Fruit fly (Drosophila melanogaster): Measurements from ENCODE around the gene Sec61gamma.

Gene Sec61gamma

dm6 chrX:19597684-19598363 lies 45.3 kb upstream of the Sec61gamma start, which contains the start of gene RpS10b (continued):
- TF ChIP-seq ham (GFP tag; IDR thresholded peaks at IDR 0.05) (peak; percentile 71; the same call in 1 of the 2 replicates), toy (GFP tag; IDR thresholded peaks at IDR 0.05) (peak; percentile 54), zen (tag; optimal IDR thresholded peaks at IDR 0.05) (peak; percentile 68), dysf (GFP tag; IDR thresholded peaks at IDR 0.05) (peak; percentile 81), Abd-B (GFP tag; optimal IDR thresholded peaks at IDR 0.05) (peak; percentile 83), ind (GFP tag; optimal IDR thresholded peaks at IDR 0.05) (peak; percentile 72), CG1602 (GFP tag; optimal IDR thresholded peaks at IDR 0.05) (peak; percentile 40), CG16813 (GFP tag; IDR thresholded peaks at IDR 0.05; ENCODE audit: partially characterized antibody) (peak; percentile 98), CG15073 (GFP tag; optimal IDR thresholded peaks at IDR 0.05) (no peak), Hmr (GFP tag; optimal IDR thresholded peaks at IDR 0.05) (peak; percentile 97), CG7786 (GFP tag; optimal IDR thresholded peaks at IDR 0.05) (peak; percentile 81), CG4820 (GFP tag; optimal IDR thresholded peaks at IDR 0.05) (peak; percentile 75), NFAT (GFP tag; IDR thresholded peaks at IDR 0.05) (peak; percentile 85), CG11723 (GFP tag; optimal IDR thresholded peaks at IDR 0.05) (peak; percentile 93), Dll (GFP tag; IDR thresholded peaks at IDR 0.05; ENCODE audit: partially characterized antibody) (peak; percentile 96), CG33213 (GFP tag; optimal IDR thresholded peaks at IDR 0.05) (peak; percentile 87), CkIIα-i1 (GFP tag; IDR thresholded peaks at IDR 0.05) (0 out of 2 replicates have a peak, but pooled peaks have one; percentile 17), CG9609 (GFP tag; optimal IDR thresholded peaks at IDR 0.05) (peak; percentile 90), ken (GFP tag; IDR thresholded peaks at IDR 0.05) (peak; percentile 67), Hey (tag; optimal IDR thresholded peaks at IDR 0.05) (peak; percentile 91), pita (GFP tag; optimal IDR thresholded peaks at IDR 0.05) (peak; percentile 29), HLH54F (GFP tag; optimal IDR thresholded peaks at IDR 0.05) (peak; percentile 85), CG17385 (GFP tag; optimal IDR thresholded peaks at IDR 0.05) (peak; percentile 98), Six4 (GFP tag; optimal IDR thresholded peaks at IDR 0.05) (peak; percentile 74), CG17612 (GFP tag; IDR thresholded peaks at IDR 0.05) (peak; percentile 60; the same call in 1 of the 2 replicates), CG11093 (GFP tag; IDR thresholded peaks at IDR 0.05) (no peak), ssp (GFP tag; IDR thresholded peaks at IDR 0.05) (peak; percentile 64), jing (GFP tag; optimal IDR thresholded peaks at IDR 0.05) (peak; percentile 47), Hand (GFP tag; optimal IDR thresholded peaks at IDR 0.05) (peak; percentile 90), CG9817 (tag; optimal IDR thresholded peaks at IDR 0.05) (peak; percentile 77), usp (GFP tag; optimal IDR thresholded peaks at IDR 0.05) (no peak), bbx (GFP tag; IDR thresholded peaks at IDR 0.05; ENCODE audit: partially characterized antibody) (peak; percentile 88), Lim3 (GFP tag; IDR thresholded peaks at IDR 0.05) (no peak), CG7372 (GFP tag; IDR thresholded peaks at IDR 0.05) (peak; percentile 41), Hr78 (GFP tag; optimal IDR thresholded peaks at IDR 0.05) (peak in 1 of 2 experiments; percentile 50), CG4404 (GFP tag; IDR thresholded peaks at IDR 0.05) (0 out of 2 replicates have a peak, but pooled peaks have one; percentile 39), CG31388 (GFP tag; optimal IDR thresholded peaks at IDR 0.05) (peak; percentile 29), CG8281 (tag; optimal IDR thresholded peaks at IDR 0.05) (peak; percentile 70), CG1529 (GFP tag; optimal IDR thresholded peaks at IDR 0.05) (peak; percentile 84), CG16863 (GFP tag; optimal IDR thresholded peaks at IDR 0.05) (peak; percentile 83), Doc3 (GFP tag; IDR thresholded peaks at IDR 0.05; ENCODE audit: partially characterized antibody) (peak; percentile 89), tio (GFP tag; optimal IDR thresholded peaks at IDR 0.05) (peak; percentile 62), grau (tag; optimal IDR thresholded peaks at IDR 0.05) (peak; percentile 81), CG8359 (GFP tag; optimal IDR thresholded peaks at IDR 0.05; ENCODE audit: borderline replicate concordance) (peak; percentile 85), CG11398 (GFP tag; optimal IDR thresholded peaks at IDR 0.05) (peak; percentile 92), ro (GFP tag; IDR thresholded peaks at IDR 0.05) (no peak), Bteb2 (GFP tag; optimal IDR thresholded peaks at IDR 0.05) (peak; percentile 85), CG14667 (GFP tag; IDR thresholded peaks at IDR 0.05) (peak; percentile 18; the same call in 1 of the 2 replicates), CG18476 (GFP tag; optimal IDR thresholded peaks at IDR 0.05) (peak; percentile 70)

Data from whole organism, embryonic.